Worm (Caenorhabditis elegans): ENCODE results near the gene ooc-3.
A peak's percentile ranks its signal among the peaks of the same experiment; 100 is the strongest.

ooc-3 gene

ce11 chrII:11487999-11488398, 7.1 kb downstream of the ooc-3 start, which contains the start of gene B0334.13:
Gene B0334.13, plus strand, starts transcription at chrII:11488299.
- no peak for TF ChIP-seq nhr-12 (tag; optimal IDR thresholded peaks at IDR 0.05)
- TF ChIP-seq jun-1 (tag; optimal IDR thresholded peaks at IDR 0.05): no peak
- TF ChIP-seq ceh-8 (GFP tag; optimal IDR thresholded peaks at IDR 0.05): no peak
- no peak for TF ChIP-seq lin-14 (GFP tag; optimal IDR thresholded peaks at IDR 0.05)
- TF ChIP-seq unc-98 (GFP tag; IDR thresholded peaks at IDR 0.05): no peak
- no peak for TF ChIP-seq nhr-71 (tag; optimal IDR thresholded peaks at IDR 0.05)
- TF ChIP-seq ama-1 (optimal IDR thresholded peaks at IDR 0.05): no peak
- TF ChIP-seq unc-86 (tag; optimal IDR thresholded peaks at IDR 0.05): no peak
- TF ChIP-seq egl-13 (tag; optimal IDR thresholded peaks at IDR 0.05): no peak
- no peak for TF ChIP-seq fkh-8 (tag; optimal IDR thresholded peaks at IDR 0.05)

ce11 chrII:11486698-11487234, 8.4 kb downstream of the ooc-3 start, which contains the start of gene ttr-18:
Gene ttr-18, minus strand, starts transcription at chrII:11486748.
- TF ChIP-seq nhr-85 (tag) (peak; percentile 77), snu-23 (GFP tag; optimal IDR thresholded peaks at IDR 0.05) (peak; percentile 39), elt-3 (tag; optimal IDR thresholded peaks at IDR 0.05) (peak in 1 of 6 experiments; percentile 40), nhr-90 (tag; optimal IDR thresholded peaks at IDR 0.05; ENCODE audit: poor library complexity) (peak; percentile 16), C16A3.4 (tag; optimal IDR thresholded peaks at IDR 0.05) (no peak), blmp-1 (tag; optimal IDR thresholded peaks at IDR 0.05) (peak; percentile 9), lin-14 (GFP tag; optimal IDR thresholded peaks at IDR 0.05) (peak; percentile 58), nhr-76 (tag; optimal IDR thresholded peaks at IDR 0.05) (no peak), irx-1 (tag; optimal IDR thresholded peaks at IDR 0.05) (no peak), vab-15 (tag; optimal IDR thresholded peaks at IDR 0.05) (no peak), nhr-71 (tag; optimal IDR thresholded peaks at IDR 0.05) (no peak), nhr-20 (tag; optimal IDR thresholded peaks at IDR 0.05) (peak; percentile 28)

- TF ChIP-seq irx-1 (tag; optimal IDR thresholded peaks at IDR 0.05) (no peak), fkh-8 (tag; optimal IDR thresholded peaks at IDR 0.05) (no peak), Y116A8C.19 (tag; optimal IDR thresholded peaks at IDR 0.05; ENCODE audit: borderline replicate concordance) (no peak), grh-1 (GFP tag; IDR thresholded peaks at IDR 0.05) (no peak), mab-9 (GFP tag; IDR thresholded peaks at IDR 0.05) (no peak), lsy-2 (tag; optimal IDR thresholded peaks at IDR 0.05) (peak in 1 of 2 experiments; percentile 7), ceh-63 (GFP tag; optimal IDR thresholded peaks at IDR 0.05) (no peak), rnt-1 (tag; optimal IDR thresholded peaks at IDR 0.05) (no peak), mdl-1 (tag; optimal IDR thresholded peaks at IDR 0.05) (no peak), nhr-19 (GFP tag; conservative IDR thresholded peaks at IDR 0.05) (no peak), mep-1 (tag; optimal IDR thresholded peaks at IDR 0.05) (no peak), nhr-20 (tag; optimal IDR thresholded peaks at IDR 0.05) (no peak), snu-23 (GFP tag; optimal IDR thresholded peaks at IDR 0.05) (peak; percentile 4), nhr-85 (tag) (peak; percentile 67), lin-14 (GFP tag; optimal IDR thresholded peaks at IDR 0.05) (peak; percentile 17)
Measured at ce11 chrII:11485200-11485599, 9.9 kb downstream of the ooc-3 start, which contains the start of gene twk-5. Gene twk-5, minus strand, starts transcription at chrII:11485300.

- peak in 1 of 2 experiments; percentile 85 for TF ChIP-seq mdl-1 (tag; optimal IDR thresholded peaks at IDR 0.05)
- TF ChIP-seq ama-1 (optimal IDR thresholded peaks at IDR 0.05): no peak
- no peak for TF ChIP-seq efl-3 (GFP tag; optimal IDR thresholded peaks at IDR 0.05)
- peak; percentile 74 for TF ChIP-seq nhr-90 (tag; optimal IDR thresholded peaks at IDR 0.05; ENCODE audit: poor library complexity)
- TF ChIP-seq nhr-84 (tag; optimal IDR thresholded peaks at IDR 0.05): no peak
- peak; percentile 54 to 62 for TF ChIP-seq efl-1 (optimal IDR thresholded peaks at IDR 0.05)
- TF ChIP-seq efl-1 (GFP tag; optimal IDR thresholded peaks at IDR 0.05 in 1 of 2): peak; percentile 50 to 96
- TF ChIP-seq hlh-17 (GFP tag; optimal IDR thresholded peaks at IDR 0.05; ENCODE audit: borderline replicate concordance): no peak
- no peak for TF ChIP-seq lin-39 (tag; optimal IDR thresholded peaks at IDR 0.05)
- TF ChIP-seq fkh-10 (GFP tag; optimal IDR thresholded peaks at IDR 0.05): peak; percentile 40
- TF ChIP-seq Y116A8C.19 (tag; optimal IDR thresholded peaks at IDR 0.05; ENCODE audit: borderline replicate concordance): no peak
- peak; percentile 70 for TF ChIP-seq fkh-8 (tag; optimal IDR thresholded peaks at IDR 0.05)
- TF ChIP-seq aha-1 (tag; optimal IDR thresholded peaks at IDR 0.05): no peak
- peak; percentile 83 for TF ChIP-seq C16A3.4 (tag; optimal IDR thresholded peaks at IDR 0.05)
- no peak for TF ChIP-seq mef-2 (tag; optimal IDR thresholded peaks at IDR 0.05)
- TF ChIP-seq nhr-12 (tag; optimal IDR thresholded peaks at IDR 0.05): no peak
- peak; percentile 80 for TF ChIP-seq nhr-71 (tag; optimal IDR thresholded peaks at IDR 0.05)
- no peak for TF ChIP-seq ceh-90 (tag; optimal IDR thresholded peaks at IDR 0.05)
- TF ChIP-seq blmp-1 (tag; optimal IDR thresholded peaks at IDR 0.05): no peak
- TF ChIP-seq unc-98 (GFP tag; IDR thresholded peaks at IDR 0.05): no peak
- peak; percentile 44; the same call in 1 of the 2 replicates for TF ChIP-seq grh-1 (GFP tag; IDR thresholded peaks at IDR 0.05)
- peak; percentile 1 for TF ChIP-seq irx-1 (tag; optimal IDR thresholded peaks at IDR 0.05)
- no peak for TF ChIP-seq sup-37 (GFP tag; optimal IDR thresholded peaks at IDR 0.05)
- no peak for TF ChIP-seq pqm-1 (tag; optimal IDR thresholded peaks at IDR 0.05)
- no peak for TF ChIP-seq zag-1 (tag; optimal IDR thresholded peaks at IDR 0.05)
- TF ChIP-seq nhr-47 (tag; optimal IDR thresholded peaks at IDR 0.05): peak; percentile 78
- peak; percentile 19 to 61 (median 59) for TF ChIP-seq dpl-1 (GFP tag; optimal IDR thresholded peaks at IDR 0.05)
Measured at ce11 chrII:11484600-11484999, 10.5 kb downstream of the ooc-3 start.

Data from whole organism, L1 larva.